Fruit fly (Drosophila melanogaster) whole organism, adult: ENCODE measurements around the gene Cyp12a5.

Experiments
- CG14711 ChIP-seq: fragments of 200-800 bp; sonication (Bioruptor generic); optimal IDR thresholded peaks from 2 replicates; lab custom pipeline; 2018; ENCODE audit warnings: missing biosample characterization, mild to moderate bottlenecking, missing genetic modification characterization, moderate library complexity
- CG5204 ChIP-seq: fragments of 200-800 bp; sonication (Bioruptor generic); optimal IDR thresholded peaks from 2 replicates; lab custom pipeline; 2016; ENCODE audit warnings: missing biosample characterization, missing genetic modification characterization
- bab1 ChIP-seq: fragments of 200-800 bp; sonication (Bioruptor generic); optimal IDR thresholded peaks from 3 replicates; lab custom pipeline; 2019; ENCODE audit warnings: missing biosample characterization, mild to moderate bottlenecking, missing genetic modification characterization, moderate library complexity
- cic ChIP-seq: fragments of 200-800 bp; sonication (Bioruptor generic); optimal IDR thresholded peaks from 2 replicates; lab custom pipeline; 2017; ENCODE audit warnings: missing biosample characterization, mild to moderate bottlenecking, missing genetic modification characterization, moderate library complexity

DNA sequence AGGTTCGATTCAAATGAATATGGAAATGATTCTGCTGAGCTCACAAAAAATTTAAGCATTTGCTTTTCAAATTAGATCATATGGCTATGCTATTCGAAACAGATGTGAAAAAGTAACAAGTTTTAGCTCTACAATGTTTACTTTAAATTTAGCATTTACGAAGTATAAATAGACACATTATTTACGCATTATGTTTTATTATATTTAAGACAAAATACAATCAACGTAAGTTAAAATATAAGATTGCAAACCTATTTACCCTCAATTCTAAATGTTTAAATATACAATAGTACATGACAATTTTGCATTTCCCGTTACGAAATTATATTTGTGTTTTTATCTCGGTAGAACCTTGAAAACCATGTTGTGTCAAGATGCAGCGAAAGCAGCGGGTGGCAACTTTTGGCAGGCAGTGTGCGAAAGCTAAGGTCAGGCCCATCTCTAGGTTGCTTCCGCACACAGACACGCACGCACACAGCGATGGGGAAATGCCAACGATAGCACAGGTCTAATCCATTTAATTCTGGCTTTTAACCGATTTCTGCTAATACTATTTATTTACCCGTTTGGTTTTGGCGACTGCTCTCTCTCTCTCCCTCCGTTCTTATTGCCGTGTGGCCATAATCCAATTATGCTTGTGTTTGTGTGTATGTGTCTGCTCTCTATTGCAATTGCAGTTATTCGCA, 39.2 kb upstream of the Cyp12a5 start:
- no peak for TF ChIP-seq CG5204 (GFP tag; lab: Kevin White, UChicago)
- no peak for TF ChIP-seq CG14711
- no peak for TF ChIP-seq cic
- TF ChIP-seq bab1 = no peak
